Fruit fly (Drosophila melanogaster): Measurements from ENCODE around the gene Adh.

Gene Adh

DNA sequence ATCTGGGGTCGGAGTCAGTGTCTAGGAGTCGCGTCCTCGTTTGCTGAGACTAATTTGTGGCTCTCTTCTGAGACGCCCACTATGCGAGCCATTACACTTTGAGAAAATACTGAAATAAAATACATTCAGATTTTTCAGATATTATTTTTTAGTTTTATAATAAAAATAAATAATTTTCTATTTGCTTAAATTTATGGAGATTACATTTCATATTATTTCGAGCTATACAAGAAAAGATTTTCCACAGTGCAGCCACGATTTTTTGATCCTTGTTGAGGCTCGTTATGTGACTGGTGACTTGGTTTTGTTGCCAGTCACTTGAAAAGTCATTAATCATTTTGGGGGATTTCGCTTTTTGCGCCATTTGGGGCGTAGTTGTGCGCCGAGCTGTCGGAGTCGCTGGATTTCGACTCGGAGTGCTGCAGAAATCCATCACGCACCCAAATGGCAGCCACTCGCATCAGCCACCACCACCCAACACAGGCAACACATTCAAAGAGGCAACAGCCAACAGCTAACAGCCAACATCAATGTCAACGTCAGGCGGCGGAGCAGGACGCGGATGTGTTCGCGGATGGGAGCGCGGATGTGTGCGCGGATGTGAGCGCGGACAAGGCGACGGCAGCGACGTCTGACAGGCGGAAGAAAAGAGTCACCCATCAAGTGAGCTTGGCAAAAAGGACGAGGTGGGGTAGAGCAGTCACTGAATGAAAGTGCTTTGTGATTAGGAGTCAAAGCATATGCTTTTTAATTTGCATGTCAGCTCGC, 28.5 kb upstream of the Adh start:
- no peak for TF ChIP-seq usp (GFP tag; optimal IDR thresholded peaks at IDR 0.05)
- no peak for TF ChIP-seq Dll (optimal IDR thresholded peaks at IDR 0.05)
- TF ChIP-seq EcR (GFP tag; optimal IDR thresholded peaks at IDR 0.05) = no peak
- no peak for TF ChIP-seq pan (optimal IDR thresholded peaks at IDR 0.05)
- no peak for TF ChIP-seq psq (optimal IDR thresholded peaks at IDR 0.05)
- TF ChIP-seq CG8478 (optimal IDR thresholded peaks at IDR 0.05) = no peak

DNA sequence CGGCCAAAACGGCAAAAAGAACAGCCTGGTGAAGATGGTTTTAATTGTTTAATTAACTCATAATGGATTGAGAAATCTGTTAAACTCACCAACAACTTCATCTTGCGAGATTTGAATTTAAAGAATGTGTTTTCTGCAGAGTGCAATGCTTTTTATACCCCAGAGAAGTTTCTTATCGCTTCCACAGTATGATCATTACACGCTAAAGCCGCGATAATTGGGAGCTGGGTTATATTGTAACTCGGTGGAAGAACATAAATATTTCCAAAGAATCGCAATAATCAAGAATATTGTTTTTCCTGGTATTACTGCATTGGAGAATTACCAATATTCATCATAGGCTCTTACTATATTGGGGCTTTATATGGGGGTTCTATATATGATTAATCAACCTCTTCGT, 27.2 kb upstream of the Adh start, which contains the start of gene CG42680:
TSS of gene CG42680 (minus strand) at position 101 of the 400 bp plus-strand sequence.
- TF ChIP-seq psq (optimal IDR thresholded peaks at IDR 0.05) (no peak), Dll (optimal IDR thresholded peaks at IDR 0.05) (no peak), pan (optimal IDR thresholded peaks at IDR 0.05) (no peak), CG8478 (optimal IDR thresholded peaks at IDR 0.05) (no peak), EcR (GFP tag; optimal IDR thresholded peaks at IDR 0.05) (no peak), usp (GFP tag; optimal IDR thresholded peaks at IDR 0.05) (no peak)

DNA sequence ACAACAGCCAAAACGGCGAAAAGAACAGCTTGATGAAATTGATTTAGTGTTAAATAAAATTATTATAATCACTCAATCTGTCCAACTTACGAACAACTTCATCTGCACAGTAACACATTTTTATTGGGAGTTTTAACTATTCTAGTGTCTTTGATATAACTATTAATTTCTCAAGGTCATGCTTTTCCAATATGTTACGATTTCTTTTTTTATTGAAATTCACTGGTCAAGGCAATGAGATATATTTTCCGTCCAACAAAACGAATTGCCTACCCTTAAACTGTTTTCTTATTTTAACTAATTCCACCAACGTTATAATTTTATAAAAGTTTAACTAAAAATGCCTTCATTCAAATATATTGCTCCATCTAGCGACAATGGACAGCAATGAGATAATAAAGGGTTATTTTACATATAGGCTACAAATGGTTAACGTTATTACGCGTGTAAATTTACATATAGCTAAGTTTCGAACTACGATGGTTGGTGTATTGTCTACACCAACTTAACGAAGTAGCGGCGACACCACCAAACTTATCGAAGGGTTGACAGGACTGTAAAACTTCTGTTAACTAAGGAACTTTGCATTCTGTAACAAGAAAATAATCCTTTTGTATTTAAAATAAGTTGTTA, 26.6 kb upstream of the Adh start:
- TF ChIP-seq CG8478 (optimal IDR thresholded peaks at IDR 0.05) (no peak), pan (optimal IDR thresholded peaks at IDR 0.05) (no peak), psq (optimal IDR thresholded peaks at IDR 0.05) (no peak), EcR (GFP tag; optimal IDR thresholded peaks at IDR 0.05) (no peak), Dll (optimal IDR thresholded peaks at IDR 0.05) (no peak), usp (GFP tag; optimal IDR thresholded peaks at IDR 0.05) (no peak)

DNA sequence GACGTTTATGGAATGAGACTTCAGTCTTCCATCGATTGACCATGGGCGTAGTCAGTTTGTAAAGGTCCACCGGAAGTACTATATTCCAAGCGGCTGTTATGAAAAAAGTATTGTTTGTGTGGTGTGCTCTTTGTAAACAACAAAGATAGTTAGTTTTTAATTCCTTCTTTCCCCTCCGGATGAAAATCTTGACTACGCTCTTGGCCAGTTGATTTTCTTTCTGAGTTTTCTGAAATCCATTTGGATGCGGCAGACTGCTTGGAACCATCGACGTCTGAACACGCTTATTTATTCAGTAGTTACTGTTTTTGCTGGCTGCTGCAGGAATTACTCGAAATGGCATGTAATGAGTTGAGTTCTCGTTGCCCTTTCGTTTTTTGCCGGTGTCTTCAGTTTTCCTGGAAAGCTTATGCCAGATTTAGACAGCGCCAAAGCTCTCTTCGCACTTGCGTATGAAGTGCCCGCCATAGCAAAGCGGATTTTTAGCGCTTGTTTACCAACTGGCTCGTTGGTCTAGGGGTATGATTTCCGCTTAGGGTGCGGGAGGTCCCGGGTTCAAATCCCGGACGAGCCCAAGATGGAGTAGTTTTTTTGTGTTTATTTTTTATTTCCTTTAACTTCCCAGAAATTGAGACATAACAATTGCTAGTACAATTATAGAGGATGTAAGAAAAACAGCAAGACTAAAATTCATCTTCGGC, 16.8 kb upstream of the Adh start:
- TF ChIP-seq CG8478 (optimal IDR thresholded peaks at IDR 0.05) (no peak), usp (GFP tag; optimal IDR thresholded peaks at IDR 0.05) (no peak), Dll (optimal IDR thresholded peaks at IDR 0.05) (no peak), EcR (GFP tag; optimal IDR thresholded peaks at IDR 0.05) (no peak), psq (optimal IDR thresholded peaks at IDR 0.05) (no peak), pan (optimal IDR thresholded peaks at IDR 0.05) (no peak)

DNA sequence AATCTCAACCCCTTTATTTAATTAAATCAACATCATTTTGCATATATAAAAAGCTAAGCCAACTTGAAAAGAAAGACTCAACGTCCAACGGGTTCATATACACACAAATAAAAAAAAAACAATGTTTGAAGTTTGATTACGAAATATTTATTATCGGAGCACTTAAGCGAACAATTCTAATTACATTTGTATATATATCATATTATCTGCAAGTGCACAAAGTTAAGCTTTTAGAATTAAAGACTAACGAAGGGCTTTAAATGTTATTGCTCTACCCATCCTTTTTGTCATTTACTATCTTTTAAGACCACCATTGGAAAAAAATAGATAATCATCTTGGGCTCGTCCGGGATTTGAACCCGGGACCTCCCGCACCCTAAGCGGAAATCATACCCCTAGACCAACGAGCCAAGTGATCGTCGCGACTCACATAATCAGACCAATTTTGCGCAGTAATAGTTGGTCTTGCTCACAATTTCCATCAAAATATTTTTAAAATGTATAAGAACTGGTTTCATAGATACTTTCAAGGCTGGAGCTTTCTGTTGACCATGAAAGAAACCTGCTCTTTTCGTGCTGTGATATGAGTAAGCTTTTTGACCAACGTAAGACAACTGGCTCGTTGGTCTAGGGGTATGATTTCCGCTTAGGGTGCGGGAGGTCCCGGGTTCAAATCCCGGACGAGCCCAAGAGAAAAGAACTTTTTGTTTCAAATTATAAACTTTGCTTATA, 16.1 kb upstream of the Adh start:
- TF ChIP-seq psq (optimal IDR thresholded peaks at IDR 0.05) = no peak
- TF ChIP-seq CG8478 (optimal IDR thresholded peaks at IDR 0.05) = no peak
- TF ChIP-seq pan (optimal IDR thresholded peaks at IDR 0.05) = no peak
- TF ChIP-seq Dll (optimal IDR thresholded peaks at IDR 0.05) = no peak
- no peak for TF ChIP-seq usp (GFP tag; optimal IDR thresholded peaks at IDR 0.05)
- TF ChIP-seq EcR (GFP tag; optimal IDR thresholded peaks at IDR 0.05) = no peak

DNA sequence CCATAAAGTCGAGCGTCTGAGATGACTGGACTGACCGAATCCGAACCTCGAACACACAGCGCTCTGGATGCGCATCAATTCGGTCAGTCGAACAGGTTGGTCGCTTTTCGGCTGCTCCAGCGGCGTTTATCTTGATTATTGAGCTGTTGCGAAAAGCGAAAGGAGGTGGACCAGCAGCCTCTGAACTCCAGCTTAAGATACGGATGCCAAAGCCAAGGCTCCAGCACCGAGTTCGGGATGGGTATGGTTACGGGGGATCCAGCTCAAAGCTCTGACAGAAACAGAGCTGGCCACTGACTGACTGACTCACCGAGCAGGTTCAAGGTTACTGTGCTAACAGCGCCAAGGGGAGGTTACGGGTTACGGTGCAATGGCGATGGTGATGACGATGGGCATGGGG, 9.2 kb upstream of the Adh start:
- TF ChIP-seq EcR (GFP tag; optimal IDR thresholded peaks at IDR 0.05) (no peak), pan (optimal IDR thresholded peaks at IDR 0.05) (no peak), psq (optimal IDR thresholded peaks at IDR 0.05) (no peak), usp (GFP tag; optimal IDR thresholded peaks at IDR 0.05) (no peak), Dll (optimal IDR thresholded peaks at IDR 0.05) (no peak), CG8478 (optimal IDR thresholded peaks at IDR 0.05) (no peak)

DNA sequence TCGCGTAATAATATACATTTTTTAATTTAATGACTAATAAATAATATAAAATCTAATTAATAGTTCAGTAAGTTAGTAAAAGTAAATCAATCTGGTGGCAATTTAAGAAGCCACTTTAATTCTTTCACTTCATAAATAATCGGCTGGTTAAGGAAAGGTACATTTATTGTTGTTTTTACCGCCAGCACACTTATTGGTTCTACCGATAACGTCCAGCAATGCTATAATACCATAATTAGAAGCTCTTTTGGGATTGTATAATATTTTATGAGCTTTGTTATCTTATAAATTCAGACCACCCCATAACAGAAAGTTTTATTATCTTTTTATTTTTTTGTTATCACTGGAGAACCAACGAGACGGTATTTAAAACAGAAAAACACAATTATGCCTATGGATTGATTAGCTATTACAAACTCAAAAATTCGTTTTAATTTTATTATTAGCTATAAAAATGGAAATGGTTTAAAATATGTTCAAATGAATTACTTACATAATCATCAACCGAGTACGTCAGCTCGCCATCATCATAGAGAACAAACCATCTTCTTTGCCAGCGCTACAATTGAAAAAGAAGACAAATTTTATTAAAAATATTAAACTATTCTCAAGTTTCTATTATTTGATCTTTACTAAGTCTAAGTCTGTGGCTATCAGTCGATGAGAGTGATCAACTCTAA, 3.9 kb upstream of the Adh start:
- TF ChIP-seq psq (optimal IDR thresholded peaks at IDR 0.05) (no peak), EcR (GFP tag; optimal IDR thresholded peaks at IDR 0.05) (no peak), Dll (optimal IDR thresholded peaks at IDR 0.05) (no peak), pan (optimal IDR thresholded peaks at IDR 0.05) (no peak), CG8478 (optimal IDR thresholded peaks at IDR 0.05) (no peak), usp (GFP tag; optimal IDR thresholded peaks at IDR 0.05) (no peak)

DNA sequence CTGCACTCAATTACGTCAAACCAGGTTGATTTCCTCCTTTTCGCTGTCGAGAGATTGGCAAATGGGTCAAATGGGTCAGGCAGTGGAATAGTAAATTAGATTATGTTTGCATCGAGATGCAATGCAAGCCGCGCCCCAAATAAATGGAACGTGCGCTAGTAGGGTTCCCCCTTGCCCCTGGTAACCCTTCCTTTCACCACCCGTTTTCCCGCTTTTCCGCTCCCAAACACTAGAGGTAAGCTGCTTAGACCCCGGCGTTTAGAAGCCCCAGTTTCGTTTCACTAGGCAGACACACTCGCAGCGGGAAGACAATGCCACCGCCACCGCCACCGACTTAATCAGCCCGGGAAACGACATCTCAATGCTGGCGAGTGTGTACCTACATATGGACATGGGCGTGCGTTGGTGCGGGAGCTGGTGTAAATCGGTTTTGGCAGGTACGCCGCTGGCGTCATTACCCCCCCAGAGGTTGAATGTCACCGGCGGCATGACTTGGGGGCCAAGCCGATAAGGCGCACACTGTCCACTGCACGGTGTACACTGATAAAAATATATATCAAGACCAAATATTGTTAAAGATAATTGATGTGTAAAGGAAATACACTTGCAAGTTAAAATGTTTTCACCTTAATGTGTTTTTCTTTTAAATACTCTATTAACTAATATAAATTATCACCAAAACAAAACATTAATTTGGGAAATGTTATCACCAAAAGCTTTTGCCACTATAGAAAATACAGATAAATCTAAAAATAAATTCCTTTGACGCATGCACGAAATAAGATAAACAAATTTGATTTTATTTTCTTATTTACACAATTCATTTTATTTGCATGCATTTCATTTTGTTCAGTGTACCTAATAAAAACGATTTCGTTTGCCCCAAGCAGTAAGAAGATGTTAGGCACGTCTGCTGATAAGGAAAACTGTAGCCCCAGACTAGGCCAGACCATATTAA, 2.1 kb upstream of the Adh start:
- TF ChIP-seq pan (optimal IDR thresholded peaks at IDR 0.05) (no peak), usp (GFP tag; optimal IDR thresholded peaks at IDR 0.05) (no peak), EcR (GFP tag; optimal IDR thresholded peaks at IDR 0.05) (no peak), Dll (optimal IDR thresholded peaks at IDR 0.05) (no peak), CG8478 (optimal IDR thresholded peaks at IDR 0.05) (no peak), psq (optimal IDR thresholded peaks at IDR 0.05) (no peak)

DNA sequence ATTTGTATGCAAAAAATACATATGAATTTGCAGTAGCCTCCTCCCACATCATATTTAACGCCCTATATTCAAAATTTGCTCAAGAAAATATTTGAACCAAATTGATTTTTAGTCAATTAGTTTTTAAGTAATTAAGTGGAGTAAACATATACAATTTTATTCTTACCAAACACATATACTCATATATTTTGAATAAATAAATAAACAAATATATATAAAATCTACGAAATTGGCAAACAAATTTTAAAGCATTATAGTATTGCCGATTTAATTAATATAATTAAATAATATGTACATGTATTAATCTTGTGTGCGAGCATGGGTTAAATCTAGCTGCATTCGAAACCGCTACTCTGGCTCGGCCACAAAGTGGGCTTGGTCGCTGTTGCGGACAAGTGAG, 908 bp upstream of the Adh start:
- TF ChIP-seq usp (GFP tag; optimal IDR thresholded peaks at IDR 0.05) = no peak
- TF ChIP-seq psq (optimal IDR thresholded peaks at IDR 0.05) = no peak
- TF ChIP-seq EcR (GFP tag; optimal IDR thresholded peaks at IDR 0.05) = no peak
- no peak for TF ChIP-seq Dll (optimal IDR thresholded peaks at IDR 0.05)
- TF ChIP-seq pan (optimal IDR thresholded peaks at IDR 0.05) = no peak
- no peak for TF ChIP-seq CG8478 (optimal IDR thresholded peaks at IDR 0.05)

DNA sequence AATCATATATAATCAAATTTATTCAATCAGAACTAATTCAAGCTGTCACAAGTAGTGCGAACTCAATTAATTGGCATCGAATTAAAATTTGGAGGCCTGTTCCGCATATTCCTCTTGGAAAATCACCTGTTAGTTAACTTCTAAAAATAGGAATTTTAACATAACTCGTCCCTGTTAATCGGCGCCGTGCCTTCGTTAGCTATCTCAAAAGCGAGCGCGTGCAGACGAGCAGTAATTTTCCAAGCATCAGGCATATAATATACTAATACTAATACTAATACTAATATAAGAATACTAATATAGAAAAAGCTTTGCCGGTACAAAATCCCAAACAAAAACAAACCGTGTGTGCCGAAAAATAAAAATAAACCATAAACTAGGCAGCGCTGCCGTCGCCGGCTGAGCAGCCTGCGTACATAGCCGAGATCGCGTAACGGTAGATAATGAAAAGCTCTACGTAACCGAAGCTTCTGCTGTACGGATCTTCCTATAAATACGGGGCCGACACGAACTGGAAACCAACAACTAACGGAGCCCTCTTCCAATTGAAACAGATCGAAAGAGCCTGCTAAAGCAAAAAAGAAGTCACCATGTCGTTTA, 497 bp downstream of the Adh start:
- TF ChIP-seq psq (optimal IDR thresholded peaks at IDR 0.05) (no peak), pan (optimal IDR thresholded peaks at IDR 0.05) (no peak), usp (GFP tag; optimal IDR thresholded peaks at IDR 0.05) (no peak), Dll (optimal IDR thresholded peaks at IDR 0.05) (no peak), EcR (GFP tag; optimal IDR thresholded peaks at IDR 0.05) (no peak), CG8478 (optimal IDR thresholded peaks at IDR 0.05) (no peak)

All from whole organism.